Worm (Caenorhabditis elegans): ENCODE results near the gene E02H9.7.

E02H9.7 gene

DNA sequence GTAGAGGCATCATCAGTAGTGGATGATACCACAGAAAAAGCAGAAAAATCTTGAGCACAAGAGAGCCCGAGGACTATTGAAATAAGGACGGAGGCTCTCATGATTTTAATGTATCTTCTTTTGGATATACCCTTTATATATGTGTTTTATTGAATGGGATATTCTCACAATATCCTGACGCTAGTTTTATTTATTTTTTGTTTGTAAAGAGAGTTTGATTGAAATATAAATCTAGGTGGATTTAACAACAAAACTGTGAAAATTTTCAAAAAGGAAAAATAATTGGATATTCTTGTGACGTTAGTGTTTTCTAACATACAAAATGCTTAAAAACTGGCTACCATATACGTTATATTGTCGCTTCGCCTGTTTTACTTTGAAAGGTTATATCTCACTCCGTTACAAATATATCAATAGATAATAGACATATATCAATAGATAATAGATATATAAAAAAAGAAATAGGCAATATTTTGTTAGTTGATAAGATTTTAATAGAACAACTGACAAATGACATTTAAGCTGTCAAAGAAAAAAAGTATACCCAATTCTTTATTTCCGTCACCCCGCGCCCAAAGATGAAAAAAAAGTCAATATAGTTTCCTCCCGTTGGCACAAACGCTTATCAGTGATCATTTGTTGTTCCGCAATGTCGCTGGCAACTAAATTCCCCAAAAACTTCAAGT, at the start of gene E02H9.7, which contains the start of gene klo-2:
TSS of gene E02H9.7 (minus strand) at position 101 of the 686 bp plus-strand sequence.
TSS of gene klo-2 (plus strand) at position 636 of the 686 bp plus-strand sequence.
- no peak for TF ChIP-seq elt-3 (tag; optimal IDR thresholded peaks at IDR 0.05)
- TF ChIP-seq rnt-1 (tag; optimal IDR thresholded peaks at IDR 0.05), result no peak
- no peak for TF ChIP-seq pax-3 (tag; optimal IDR thresholded peaks at IDR 0.05)
- TF ChIP-seq lin-15B (tag; optimal IDR thresholded peaks at IDR 0.05), result no peak
- no peak for TF ChIP-seq C04F5.9 (tag; optimal IDR thresholded peaks at IDR 0.05)
- TF ChIP-seq snu-23 (GFP tag; optimal IDR thresholded peaks at IDR 0.05), result no peak
- no peak for TF ChIP-seq ztf-4 (tag; optimal IDR thresholded peaks at IDR 0.05)
- TF ChIP-seq egl-27 (tag; optimal IDR thresholded peaks at IDR 0.05), result no peak
- TF ChIP-seq Y116A8C.19 (tag; optimal IDR thresholded peaks at IDR 0.05; ENCODE audit: borderline replicate concordance), result no peak
- no peak for TF ChIP-seq lin-13 (GFP tag; optimal IDR thresholded peaks at IDR 0.05)

- no peak for TF ChIP-seq mab-9 (GFP tag; IDR thresholded peaks at IDR 0.05)
- TF ChIP-seq nhr-28 (tag; optimal IDR thresholded peaks at IDR 0.05), result no peak
- TF ChIP-seq nhr-84 (tag; optimal IDR thresholded peaks at IDR 0.05), result no peak
- no peak for TF ChIP-seq lir-3 (tag; optimal IDR thresholded peaks at IDR 0.05; ENCODE audit: poor library complexity)
- no peak for TF ChIP-seq ceh-88 (GFP tag; IDR thresholded peaks at IDR 0.05)
- no peak for TF ChIP-seq tlp-1 (tag; optimal IDR thresholded peaks at IDR 0.05)
- peak; percentile 39 to 48 for TF ChIP-seq lin-35 (GFP tag; optimal IDR thresholded peaks at IDR 0.05)
- no peak for TF ChIP-seq snpc-4 (tag; optimal IDR thresholded peaks at IDR 0.05)
- no peak for TF ChIP-seq alr-1 (tag; optimal IDR thresholded peaks at IDR 0.05; ENCODE audit: borderline replicate concordance)
- TF ChIP-seq efl-1 (optimal IDR thresholded peaks at IDR 0.05), result peak; percentile 40 to 57
- peak; percentile 53 to 94 for TF ChIP-seq efl-1 (GFP tag; optimal IDR thresholded peaks at IDR 0.05 in 1 of 2)
- peak; percentile 29 for TF ChIP-seq blmp-1 (tag; optimal IDR thresholded peaks at IDR 0.05)
- TF ChIP-seq fkh-8 (tag; optimal IDR thresholded peaks at IDR 0.05), result no peak
- TF ChIP-seq swsn-7 (tag; optimal IDR thresholded peaks at IDR 0.05), result no peak
- TF ChIP-seq nhr-20 (tag; optimal IDR thresholded peaks at IDR 0.05), result no peak
- peak; percentile 26 for TF ChIP-seq mep-1 (tag; optimal IDR thresholded peaks at IDR 0.05)
- TF ChIP-seq ceh-8 (GFP tag; optimal IDR thresholded peaks at IDR 0.05), result no peak
- TF ChIP-seq xbp-1 (tag; optimal IDR thresholded peaks at IDR 0.05), result peak; percentile 38
- TF ChIP-seq efl-3 (GFP tag; optimal IDR thresholded peaks at IDR 0.05), result no peak
- no peak for TF ChIP-seq nhr-47 (tag; optimal IDR thresholded peaks at IDR 0.05)
- TF ChIP-seq ceh-90 (tag; optimal IDR thresholded peaks at IDR 0.05), result no peak
- no peak for TF ChIP-seq nhr-19 (GFP tag; conservative IDR thresholded peaks at IDR 0.05)
- no peak for TF ChIP-seq C16A3.4 (tag; optimal IDR thresholded peaks at IDR 0.05)
- TF ChIP-seq vab-15 (tag; optimal IDR thresholded peaks at IDR 0.05), result no peak
- TF ChIP-seq zip-4 (GFP tag; optimal IDR thresholded peaks at IDR 0.05), result no peak
- TF ChIP-seq sptf-1 (tag; optimal IDR thresholded peaks at IDR 0.05), result no peak
- TF ChIP-seq fkh-4 (tag; optimal IDR thresholded peaks at IDR 0.05; ENCODE audit: borderline replicate concordance), result no peak
- no peak for TF ChIP-seq sox-4 (tag; optimal IDR thresholded peaks at IDR 0.05)
- TF ChIP-seq lin-13 (GFP tag; optimal IDR thresholded peaks at IDR 0.05), result no peak
- TF ChIP-seq hlh-4 (tag; optimal IDR thresholded peaks at IDR 0.05), result no peak
- no peak for TF ChIP-seq fos-1 (tag; optimal IDR thresholded peaks at IDR 0.05)
- no peak for TF ChIP-seq pag-3 (tag; optimal IDR thresholded peaks at IDR 0.05; ENCODE audit: borderline replicate concordance, insufficient read depth)
- no peak for TF ChIP-seq mdl-1 (tag; optimal IDR thresholded peaks at IDR 0.05)
- TF ChIP-seq mef-2 (tag; optimal IDR thresholded peaks at IDR 0.05), result no peak
- TF ChIP-seq lsy-2 (tag; optimal IDR thresholded peaks at IDR 0.05), result peak; percentile 58 to 61
- TF ChIP-seq rnt-1 (tag; optimal IDR thresholded peaks at IDR 0.05), result no peak
- no peak for TF ChIP-seq elt-2 (tag; optimal IDR thresholded peaks at IDR 0.05)
- no peak for TF ChIP-seq unc-98 (GFP tag; IDR thresholded peaks at IDR 0.05)
- peak; percentile 44 for TF ChIP-seq snu-23 (GFP tag; optimal IDR thresholded peaks at IDR 0.05)
- TF ChIP-seq nhr-85 (tag), result no peak
- TF ChIP-seq skn-1 (tag; optimal IDR thresholded peaks at IDR 0.05), result peak; percentile 20
- TF ChIP-seq ets-5 (GFP tag; IDR thresholded peaks at IDR 0.05), result no peak
Measured at ce11 chrIII:2487046-2487760, 41.7 kb upstream of the E02H9.7 start, which contains the start of gene Y54F10AL.1. TSS of gene Y54F10AL.1 (plus strand) at chrIII:2487710.
